Fruit fly (Drosophila melanogaster) whole organism, pupa: ENCODE measurements around the gene CG31921.

ENCODE experiments used
- CG13204 ChIP-seq: fragments of 200-800 bp; sonication (Bioruptor generic); optimal IDR thresholded peaks from 2 replicates; lab custom pipeline; 2018; ENCODE audit warnings: missing biosample characterization, mild to moderate bottlenecking, missing genetic modification characterization, moderate library complexity
- CG17806 ChIP-seq: fragments of 200-800 bp; sonication (Bioruptor generic); optimal IDR thresholded peaks from 2 replicates; lab custom pipeline; 2018; ENCODE audit warnings: missing biosample characterization, mild to moderate bottlenecking, missing genetic modification characterization, moderate library complexity
- CG32121 ChIP-seq: fragments of 200-800 bp; sonication (Bioruptor generic); IDR thresholded peaks from 2 replicates; pipeline ENCODE4 v1.3.6; 2022; ENCODE audit warnings: missing biosample characterization, missing genetic modification characterization
- CG34367 ChIP-seq: fragments of 200-800 bp; sonication (Bioruptor generic); optimal IDR thresholded peaks from 2 replicates; lab custom pipeline; 2018; ENCODE audit warnings: missing biosample characterization, mild to moderate bottlenecking, missing genetic modification characterization
- CG9948 ChIP-seq: fragments of 200-800 bp; sonication (Bioruptor generic); optimal IDR thresholded peaks from 2 replicates; lab custom pipeline; 2018; ENCODE audit warnings: missing biosample characterization, mild to moderate bottlenecking, missing genetic modification characterization, moderate library complexity
- D1 ChIP-seq: fragments of 200-800 bp; sonication (Bioruptor generic); optimal IDR thresholded peaks from 2 replicates; lab custom pipeline; 2018; ENCODE audit warnings: missing biosample characterization, mild to moderate bottlenecking, missing genetic modification characterization, moderate library complexity
- EcR ChIP-seq: fragments of 200-800 bp; sonication (Bioruptor generic); optimal IDR thresholded peaks from 3 replicates; lab custom pipeline; 2019; ENCODE audit warnings: missing biosample characterization, missing genetic modification characterization, mild to moderate bottlenecking, moderate library complexity, missing genetic modification reagents
- Ets98B ChIP-seq: fragments of 200-800 bp; sonication (Bioruptor generic); IDR thresholded peaks from 2 replicates; pipeline ENCODE4 v1.3.6; 2022; ENCODE audit warnings: missing biosample characterization, missing genetic modification characterization
- Pif1A ChIP-seq: fragments of 200-800 bp; sonication (Bioruptor generic); optimal IDR thresholded peaks from 3 replicates; lab custom pipeline; 2016; ENCODE audit warnings: missing biosample characterization, missing genetic modification characterization
- Pif1B ChIP-seq: fragments of 200-800 bp; sonication (Bioruptor generic); optimal IDR thresholded peaks from 3 replicates; lab custom pipeline; 2016; ENCODE audit warnings: missing biosample characterization, missing genetic modification characterization
- rn ChIP-seq: fragments of 200-800 bp; sonication (Bioruptor generic); IDR thresholded peaks from 2 replicates; pipeline ENCODE4 v1.3.6; 2022; ENCODE audit warnings: missing biosample characterization, missing genetic modification characterization

dm6 chr2L:319745-320144 lies 12.4 kb downstream of the CG31921 start:
- TF ChIP-seq rn (GFP tag; lab: Robert Waterston, UW) (no peak), CG32121 (GFP tag; lab: Robert Waterston, UW) (no peak), Pif1A (no peak), CG17806 (tag; lab: Kevin White, UChicago) (no peak), D1 (no peak), Ets98B (no peak), CG9948 (tag; lab: Kevin White, UChicago) (no peak), EcR (no peak), Pif1B (GFP tag; lab: Kevin White, UChicago) (no peak), CG34367 (tag; lab: Kevin White, UChicago) (no peak), CG13204 (GFP tag; lab: Kevin White, UChicago) (no peak)
